Worm (Caenorhabditis elegans): ENCODE data around the gene max-1.

Gene max-1

ce11 chrV:13114552-13115237 is 5.3 kb downstream of the max-1 start:
- TF ChIP-seq unc-62 (GFP tag; optimal IDR thresholded peaks at IDR 0.05): no peak

- TF ChIP-seq unc-62 (GFP tag; optimal IDR thresholded peaks at IDR 0.05): no peak
Observed at ce11 chrV:13112937-13113497, 7.0 kb downstream of the max-1 start.

DNA sequence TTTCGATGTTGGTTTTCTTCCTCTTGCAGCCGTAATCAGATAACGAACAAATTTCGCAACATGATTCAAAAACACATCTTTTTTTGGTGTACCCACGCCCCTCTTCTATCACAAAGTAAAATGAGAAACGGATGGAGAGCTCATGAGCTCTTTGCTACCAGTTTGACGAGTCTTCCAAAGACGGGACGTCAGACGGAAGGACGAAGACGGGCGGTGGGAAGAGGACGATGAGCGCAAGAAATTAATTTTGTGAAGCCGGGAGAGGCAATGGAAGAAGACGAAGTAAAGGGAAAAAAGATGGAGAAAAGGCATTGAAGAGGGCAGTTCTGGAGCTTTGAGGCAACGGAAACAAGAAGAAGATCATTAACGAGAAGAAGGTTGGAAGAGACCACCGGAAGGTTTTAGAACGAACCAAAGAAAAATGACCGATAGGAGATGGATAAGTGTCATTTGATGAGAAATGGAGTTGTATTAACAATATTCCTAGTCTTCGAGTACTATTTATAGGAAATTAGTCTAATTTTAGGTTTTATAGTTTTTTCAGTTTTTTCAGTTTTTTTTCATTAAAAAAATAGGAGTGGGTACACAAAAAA is 8.3 kb downstream of the max-1 start:
- TF ChIP-seq unc-62 (GFP tag; optimal IDR thresholded peaks at IDR 0.05): no peak

ce11 chrV:13105840-13106429 is 14.1 kb downstream of the max-1 start:
- no peak for TF ChIP-seq unc-62 (GFP tag; optimal IDR thresholded peaks at IDR 0.05)

DNA sequence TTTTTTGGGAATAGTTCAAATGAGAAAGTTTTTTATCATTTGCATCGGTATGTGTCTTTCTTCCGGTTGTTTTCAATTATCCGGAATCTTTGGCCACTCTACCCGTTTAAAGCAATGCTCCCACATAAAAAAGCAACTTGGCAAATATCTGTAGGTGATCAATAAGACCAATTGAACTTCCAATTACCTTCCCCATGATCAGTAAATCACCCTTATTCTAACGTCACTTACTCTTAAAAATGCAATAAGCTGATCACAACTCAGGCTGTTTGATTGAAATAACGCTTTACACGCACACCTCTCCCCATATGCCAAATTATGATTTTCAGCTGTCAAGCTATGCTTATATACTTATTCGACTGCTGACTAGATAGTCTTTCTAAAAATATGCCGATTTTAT is 24.4 kb downstream of the max-1 start, which contains the start of gene C34B4.5:
Gene C34B4.5, plus strand, starts transcription at position 301 of the 400 bp plus-strand sequence.
- no peak for TF ChIP-seq unc-62 (GFP tag; optimal IDR thresholded peaks at IDR 0.05)

DNA sequence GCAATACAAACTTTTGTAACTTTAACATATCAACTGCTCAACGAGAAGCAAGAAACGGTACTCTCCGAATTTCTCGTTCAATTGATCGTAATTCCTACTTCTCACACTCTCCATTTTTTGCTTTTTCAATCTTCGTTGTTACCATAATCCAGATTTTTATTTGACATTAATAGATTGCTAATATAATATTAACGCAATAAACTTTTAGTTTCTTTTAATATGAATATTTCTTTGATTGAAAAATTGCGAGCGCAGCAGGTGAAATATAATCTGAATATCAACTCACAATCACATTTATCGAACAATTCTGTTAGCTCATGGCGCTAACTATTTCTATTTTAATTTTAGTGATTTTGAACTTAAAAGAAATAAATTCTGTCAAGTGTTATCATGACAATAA is 27.7 kb downstream of the max-1 start, which contains the start of gene lurp-4:
Gene lurp-4, plus strand, starts transcription at position 301 of the 400 bp plus-strand sequence.
- TF ChIP-seq unc-62 (GFP tag; optimal IDR thresholded peaks at IDR 0.05): no peak

ce11 chrV:13090130-13090770 is 29.8 kb downstream of the max-1 start, which contains the start of gene C34B4.4:
TSS of gene C34B4.4 (plus strand) at chrV:13090405.
- no peak for TF ChIP-seq unc-62 (GFP tag; optimal IDR thresholded peaks at IDR 0.05)

DNA sequence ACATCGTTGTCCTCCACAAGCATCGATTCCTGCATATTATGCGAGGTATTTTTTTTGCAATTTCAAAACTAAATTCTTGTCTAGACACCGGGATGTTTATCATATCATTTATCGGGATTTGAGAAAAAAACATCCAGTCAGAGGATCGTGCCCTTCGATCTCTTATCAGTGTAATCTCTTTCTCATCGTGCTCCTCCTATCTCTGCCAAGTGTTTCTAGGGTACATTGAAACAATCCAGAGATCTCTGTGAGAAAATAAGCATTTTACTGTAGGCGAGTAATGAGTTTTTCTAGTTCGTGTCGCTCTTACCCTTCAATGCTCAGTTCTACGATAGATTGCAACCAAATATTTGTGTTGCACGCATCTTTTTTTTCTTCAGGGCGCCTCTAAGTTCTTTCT is 31.5 kb downstream of the max-1 start:
- no peak for TF ChIP-seq unc-62 (GFP tag; optimal IDR thresholded peaks at IDR 0.05)

DNA sequence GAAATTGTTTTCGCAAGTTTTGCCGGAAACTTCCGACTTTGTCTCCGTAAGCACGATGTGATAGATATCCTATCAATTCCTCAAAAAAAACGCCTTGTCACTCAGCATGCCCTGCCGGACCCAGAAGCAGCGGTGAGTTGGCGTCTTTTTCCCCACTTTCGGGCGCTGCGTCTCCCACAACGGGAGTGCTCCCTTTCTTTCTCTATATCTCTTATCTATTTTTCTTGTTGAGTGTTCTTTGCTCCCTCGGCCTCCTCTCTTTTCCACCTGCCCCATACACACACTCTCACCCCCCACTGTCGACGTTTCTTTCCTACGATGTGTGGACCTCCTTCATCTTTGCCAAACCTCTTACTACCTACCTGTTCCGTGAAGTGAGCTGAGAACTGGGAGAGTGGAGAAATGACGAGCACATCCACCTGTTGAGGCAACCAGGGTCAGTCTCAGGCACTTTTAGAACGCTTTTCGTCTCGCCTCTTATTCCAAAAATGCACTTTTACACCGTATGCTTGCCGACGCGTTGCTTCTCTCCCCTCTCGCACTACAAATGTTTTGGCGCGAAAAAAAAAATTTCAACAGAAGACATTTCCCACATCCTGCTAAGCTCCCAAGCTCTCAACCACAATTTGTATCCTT is 34.0 kb downstream of the max-1 start:
- TF ChIP-seq unc-62 (GFP tag; optimal IDR thresholded peaks at IDR 0.05): no peak

- TF ChIP-seq unc-62 (GFP tag; optimal IDR thresholded peaks at IDR 0.05): no peak
Observed at ce11 chrV:13085227-13085640, 34.8 kb downstream of the max-1 start.

- TF ChIP-seq unc-62 (GFP tag; optimal IDR thresholded peaks at IDR 0.05): no peak
Observed at ce11 chrV:13083751-13084672, 36.0 kb downstream of the max-1 start.

- no peak for TF ChIP-seq unc-62 (GFP tag; optimal IDR thresholded peaks at IDR 0.05)
Observed at ce11 chrV:13082442-13083126, 37.4 kb downstream of the max-1 start, which contains the start of gene C34B4.2. TSS of gene C34B4.2 (plus strand) at chrV:13083055.

DNA sequence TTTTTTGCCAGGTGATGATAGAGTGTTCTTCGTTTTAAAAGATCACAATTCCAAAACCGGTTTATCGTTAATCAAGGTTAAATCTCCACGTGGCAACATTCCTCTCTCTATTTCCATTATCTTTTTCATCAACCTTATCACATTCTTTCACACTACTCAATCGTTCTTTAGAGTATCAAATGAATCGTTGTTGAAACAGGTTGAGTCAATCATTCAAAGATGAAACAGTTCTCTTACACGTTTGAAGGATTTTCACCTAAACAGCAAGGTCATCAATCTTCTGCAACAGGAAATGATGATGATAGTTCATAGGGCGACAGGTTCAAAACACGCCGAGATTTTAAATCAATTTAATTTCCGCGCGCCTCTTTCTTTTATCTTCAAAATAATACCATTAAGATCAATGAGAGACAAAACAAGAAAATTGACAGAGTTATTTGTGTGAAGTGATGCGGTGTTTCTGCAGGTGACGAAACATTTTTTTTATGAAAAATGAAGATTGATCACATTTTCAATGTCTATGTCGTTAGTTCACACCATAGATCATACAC is 38.7 kb downstream of the max-1 start:
- TF ChIP-seq unc-62 (GFP tag; optimal IDR thresholded peaks at IDR 0.05): no peak

- no peak for TF ChIP-seq unc-62 (GFP tag; optimal IDR thresholded peaks at IDR 0.05)
Observed at ce11 chrV:13075432-13075831, 44.6 kb downstream of the max-1 start.
